Worm (Caenorhabditis elegans) whole organism, L2 larva: ENCODE data around the gene F44E5.2.

ENCODE experiments used
- elt-1 ChIP-seq: fragments of 150-350 bp; optimal IDR thresholded peaks from 2 replicates; lab custom pipeline; 2014; ENCODE audit warnings: missing biosample characterization, missing genetic modification characterization
- lsy-2 ChIP-seq, 2 experiments: fragments of 150-350 bp in 1 of 2; sonication (generic microtip) in 1 of 2; optimal IDR thresholded peaks; 2 replicates each; lab custom pipeline; 2014 to 2017; ENCODE audit warnings: missing biosample characterization in 2 of 2, missing genetic modification characterization in 2 of 2
- nhr-10 ChIP-seq: sonication (generic microtip); optimal IDR thresholded peaks from 2 replicates; lab custom pipeline; 2017; ENCODE audit warnings: missing biosample characterization, missing genetic modification characterization
- skn-1 ChIP-seq: sonication (generic microtip); optimal IDR thresholded peaks from 2 replicates; lab custom pipeline; 2017; ENCODE audit warnings: missing biosample characterization, missing genetic modification characterization

- TF ChIP-seq nhr-10 (no peak), lsy-2 (tag; optimal IDR thresholded peaks at IDR 0.05; lab: Kevin White, UChicago) (no peak), elt-1 (tag; lab: Kevin White, UChicago) (no peak), skn-1 (tag; lab: Kevin White, UChicago) (no peak)
These were observed 46.5 kb upstream of the F44E5.2 start, which contains the start of gene F13D12.3 for ce11 chrII:11720102-11720501.
